Fruit fly (Drosophila melanogaster) whole organism, pupa: ENCODE measurements around the gene Mnn1.

Experiments
- CG12605 ChIP-seq: fragments of 200-800 bp; sonication (Bioruptor generic); IDR thresholded peaks from 2 replicates; pipeline ENCODE4 v1.3.6; 2022; ENCODE audit warnings: missing biosample characterization, missing genetic modification characterization
- CG13204 ChIP-seq: fragments of 200-800 bp; sonication (Bioruptor generic); optimal IDR thresholded peaks from 2 replicates; lab custom pipeline; 2018; ENCODE audit warnings: missing biosample characterization, mild to moderate bottlenecking, missing genetic modification characterization, moderate library complexity
- CG14655 ChIP-seq: fragments of 200-800 bp; sonication (Bioruptor generic); optimal IDR thresholded peaks from 3 replicates; lab custom pipeline; 2017; ENCODE audit warnings: mild to moderate bottlenecking, missing biosample characterization, missing genetic modification reagents, missing genetic modification characterization
- CG15710 ChIP-seq: fragments of 200-800 bp; sonication (Bioruptor generic); optimal IDR thresholded peaks from 2 replicates; lab custom pipeline; 2018; ENCODE audit warnings: missing biosample characterization, mild to moderate bottlenecking, missing genetic modification characterization, moderate library complexity
- CG17806 ChIP-seq: fragments of 200-800 bp; sonication (Bioruptor generic); optimal IDR thresholded peaks from 2 replicates; lab custom pipeline; 2018; ENCODE audit warnings: missing biosample characterization, mild to moderate bottlenecking, missing genetic modification characterization, moderate library complexity
- CG32121 ChIP-seq: fragments of 200-800 bp; sonication (Bioruptor generic); IDR thresholded peaks from 2 replicates; pipeline ENCODE4 v1.3.6; 2022; ENCODE audit warnings: missing biosample characterization, missing genetic modification characterization
- CG34367 ChIP-seq: fragments of 200-800 bp; sonication (Bioruptor generic); optimal IDR thresholded peaks from 2 replicates; lab custom pipeline; 2018; ENCODE audit warnings: missing biosample characterization, mild to moderate bottlenecking, missing genetic modification characterization
- CG4496 ChIP-seq: fragments of 200-800 bp; sonication (Bioruptor generic); IDR thresholded peaks from 3 replicates; pipeline ENCODE4 v1.3.6; 2022; ENCODE audit warnings: missing biosample characterization, missing genetic modification characterization
- CG8159 ChIP-seq: fragments of 200-800 bp; sonication (Bioruptor generic); optimal IDR thresholded peaks from 3 replicates; lab custom pipeline; 2018; ENCODE audit warnings: missing biosample characterization, mild to moderate bottlenecking, missing genetic modification characterization, moderate library complexity
- CG8301 ChIP-seq: fragments of 200-800 bp; sonication (Bioruptor generic); optimal IDR thresholded peaks from 2 replicates; lab custom pipeline; 2018; ENCODE audit warnings: missing biosample characterization, mild to moderate bottlenecking, missing genetic modification characterization
- D1 ChIP-seq: fragments of 200-800 bp; sonication (Bioruptor generic); optimal IDR thresholded peaks from 2 replicates; lab custom pipeline; 2018; ENCODE audit warnings: missing biosample characterization, mild to moderate bottlenecking, missing genetic modification characterization, moderate library complexity
- EcR ChIP-seq: fragments of 200-800 bp; sonication (Bioruptor generic); optimal IDR thresholded peaks from 3 replicates; lab custom pipeline; 2019; ENCODE audit warnings: missing biosample characterization, missing genetic modification characterization, mild to moderate bottlenecking, moderate library complexity, missing genetic modification reagents
- Ets98B ChIP-seq: fragments of 200-800 bp; sonication (Bioruptor generic); IDR thresholded peaks from 2 replicates; pipeline ENCODE4 v1.3.6; 2022; ENCODE audit warnings: missing biosample characterization, missing genetic modification characterization
- Pif1A ChIP-seq: fragments of 200-800 bp; sonication (Bioruptor generic); optimal IDR thresholded peaks from 3 replicates; lab custom pipeline; 2016; ENCODE audit warnings: missing biosample characterization, missing genetic modification characterization
- Pif1B ChIP-seq: fragments of 200-800 bp; sonication (Bioruptor generic); optimal IDR thresholded peaks from 3 replicates; lab custom pipeline; 2016; ENCODE audit warnings: missing biosample characterization, missing genetic modification characterization
- Snoo ChIP-seq: fragments of 200-800 bp; sonication (Bioruptor generic); optimal IDR thresholded peaks from 3 replicates; lab custom pipeline; 2017; ENCODE audit warnings: missing biosample characterization, mild to moderate bottlenecking, missing genetic modification characterization, inconsistent platforms
- fd96Ca ChIP-seq: fragments of 200-800 bp; sonication (Bioruptor generic); IDR thresholded peaks from 3 replicates; pipeline ENCODE4 v1.3.6; 2022; ENCODE audit warnings: missing biosample characterization, missing genetic modification characterization
- gl ChIP-seq: fragments of 200-800 bp; sonication (Bioruptor generic); optimal IDR thresholded peaks from 2 replicates; lab custom pipeline; 2018; ENCODE audit warnings: missing biosample characterization, mild to moderate bottlenecking, missing genetic modification characterization
- rn ChIP-seq: fragments of 200-800 bp; sonication (Bioruptor generic); IDR thresholded peaks from 2 replicates; pipeline ENCODE4 v1.3.6; 2022; ENCODE audit warnings: missing biosample characterization, missing genetic modification characterization

Mnn1 gene

DNA sequence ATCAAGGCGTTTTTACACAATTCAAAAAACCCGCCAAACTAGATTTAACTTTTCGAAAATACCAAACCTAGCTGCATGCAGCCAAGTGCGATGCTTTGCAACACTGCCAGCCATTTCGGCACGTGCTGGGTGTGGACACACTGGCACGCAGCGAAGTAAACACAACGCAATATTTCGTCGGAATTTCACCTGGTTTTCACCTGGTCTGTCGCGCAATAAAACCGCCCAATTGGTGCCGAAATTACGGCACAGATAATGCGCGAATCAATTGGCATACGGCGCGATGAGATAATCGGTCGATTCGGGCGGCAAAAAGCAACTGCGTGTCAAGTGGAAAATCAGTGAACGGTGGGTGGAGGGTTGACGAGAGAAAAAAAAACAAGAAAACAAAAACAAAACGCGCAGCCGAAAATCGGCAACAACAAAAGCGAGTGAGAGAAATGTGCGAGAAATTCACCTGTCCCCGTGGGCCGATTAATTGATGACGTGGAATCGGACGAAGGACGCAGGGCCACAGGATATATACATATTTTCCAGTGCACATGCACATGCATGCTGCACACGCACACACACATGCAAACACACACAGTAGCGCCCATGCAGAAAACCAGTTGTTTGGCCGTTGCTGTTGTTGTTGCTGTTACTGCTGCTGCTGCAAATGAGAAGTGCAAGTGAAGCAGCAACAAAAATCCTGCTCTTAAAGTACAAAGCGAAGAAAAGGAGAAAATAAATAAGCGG, at the start of gene Mnn1:
Gene Mnn1 (plus strand): TSS at position 113 of the 738 bp plus-strand sequence.
- TF ChIP-seq gl (tag; lab: Kevin White, UChicago) (no peak), CG4496 (GFP tag; lab: Robert Waterston, UW) (peak; percentile 35; the same call in 1 of the 3 replicates), CG12605 (GFP tag; lab: Robert Waterston, UW) (peak; percentile 51), CG32121 (0 out of 2 replicates have a peak, but pooled peaks have one; percentile 24), CG34367 (tag; lab: Kevin White, UChicago) (no peak)
- TF ChIP-seq, all 21 proteins: peak for 3

DNA sequence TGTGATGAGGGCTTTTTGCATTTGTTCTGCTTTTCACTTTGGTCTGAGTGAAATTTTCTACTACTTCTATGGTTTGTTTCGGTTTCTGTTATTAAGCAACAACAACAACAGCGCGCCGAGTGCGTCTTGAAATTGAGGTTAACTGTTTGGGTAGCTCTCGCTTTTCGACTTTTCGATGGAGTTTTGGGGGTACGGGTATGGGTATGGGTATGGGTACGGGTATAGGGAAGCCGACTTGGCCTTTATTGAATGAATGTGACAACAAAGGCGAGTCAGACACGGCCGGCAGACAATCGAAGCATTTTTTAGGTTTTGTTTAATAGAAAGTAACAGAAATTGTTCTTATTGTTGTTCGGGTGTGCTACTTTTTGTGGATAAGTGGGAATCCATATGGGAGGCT, 48.5 kb upstream of the Mnn1 start:
- TF ChIP-seq Ets98B (GFP tag; lab: Robert Waterston, UW) = no peak
- TF ChIP-seq Snoo (tag; lab: Kevin White, UChicago) = no peak
- no peak for TF ChIP-seq fd96Ca (GFP tag; lab: Robert Waterston, UW)
- no peak for TF ChIP-seq CG14655
- TF ChIP-seq CG8301 = no peak
- no peak for TF ChIP-seq CG13204
- TF ChIP-seq rn = no peak
- TF ChIP-seq gl (tag; lab: Kevin White, UChicago) = no peak
- TF ChIP-seq Pif1A (GFP tag; lab: Kevin White, UChicago) = no peak
- TF ChIP-seq CG34367 (tag; lab: Kevin White, UChicago) = no peak
- TF ChIP-seq CG17806 (tag; lab: Kevin White, UChicago) = no peak
- no peak for TF ChIP-seq D1 (tag; lab: Kevin White, UChicago)
- no peak for TF ChIP-seq CG4496 (GFP tag; lab: Robert Waterston, UW)

DNA sequence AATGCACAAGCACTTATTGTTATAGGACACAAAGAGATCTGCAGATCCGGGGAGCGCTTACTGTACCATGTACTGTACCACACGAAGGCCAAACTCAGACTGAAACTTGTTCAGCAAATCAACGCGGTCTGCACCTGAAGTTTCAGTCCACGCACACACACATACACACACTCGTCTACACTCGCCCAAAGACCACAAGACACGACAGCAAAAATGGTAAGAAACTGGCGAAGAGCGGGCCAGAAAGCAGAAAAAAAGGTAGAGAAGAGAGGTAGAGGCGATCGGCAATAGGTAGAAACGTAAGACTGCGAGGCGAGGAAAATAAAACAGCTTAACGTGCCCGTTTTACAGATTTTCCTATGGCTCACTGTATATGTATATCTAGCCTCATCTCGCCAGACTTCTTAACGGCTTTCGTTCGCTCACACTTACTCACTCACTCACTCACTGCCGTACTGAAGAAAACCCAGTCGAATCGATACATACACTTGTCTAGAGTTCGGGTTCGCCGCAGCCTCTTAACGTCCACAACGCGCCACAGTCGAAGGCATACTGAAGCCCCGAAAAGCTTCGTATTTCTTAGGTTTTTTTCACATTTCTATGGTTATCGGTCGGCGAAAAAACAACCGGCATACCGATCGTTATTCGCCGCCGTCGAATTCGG, 46.2 kb upstream of the Mnn1 start, which contains the start of gene uif:
Gene uif (minus strand): TSS at position 553 of the 664 bp plus-strand sequence.
- peak; percentile 53; the same call in 1 of the 2 replicates for TF ChIP-seq Ets98B (GFP tag; lab: Robert Waterston, UW)
- peak; percentile 26 for TF ChIP-seq CG13204
- peak; percentile 33 for TF ChIP-seq EcR (GFP tag; lab: Kevin White, UChicago)
- peak; percentile 8 for TF ChIP-seq CG8159 (tag; lab: Kevin White, UChicago)
- TF ChIP-seq CG14655 = no peak
- TF ChIP-seq CG4496 (GFP tag; lab: Robert Waterston, UW) = 0 out of 3 replicates have a peak, but pooled peaks have one; percentile 21
- TF ChIP-seq fd96Ca (GFP tag; lab: Robert Waterston, UW) = peak; percentile 28; the same call in 1 of the 3 replicates
- no peak for TF ChIP-seq Snoo (tag; lab: Kevin White, UChicago)

DNA sequence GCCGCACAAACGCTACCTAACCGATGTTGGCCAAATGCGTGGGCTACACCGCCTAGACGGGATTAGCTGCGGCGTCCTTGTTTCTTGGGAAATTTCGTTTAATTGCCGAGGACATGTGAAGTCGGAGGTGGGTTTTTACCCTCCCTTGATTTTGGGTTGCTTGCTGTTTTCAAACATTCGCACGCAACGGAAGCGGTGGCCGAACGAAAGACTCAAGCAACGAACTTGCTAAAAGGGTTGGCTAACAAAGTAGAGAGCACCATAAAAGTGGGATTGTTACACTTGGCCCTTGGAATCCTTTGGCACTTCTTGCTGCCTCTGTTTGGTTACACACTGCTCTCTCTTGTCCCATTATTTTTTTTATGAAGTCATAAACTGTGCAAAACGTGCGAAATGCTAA, 45.6 kb upstream of the Mnn1 start:
- TF ChIP-seq CG15710 (no peak), fd96Ca (GFP tag; lab: Robert Waterston, UW) (no peak), Pif1A (GFP tag; lab: Kevin White, UChicago) (no peak), Snoo (tag; lab: Kevin White, UChicago) (no peak), Pif1B (GFP tag; lab: Kevin White, UChicago) (no peak)

DNA sequence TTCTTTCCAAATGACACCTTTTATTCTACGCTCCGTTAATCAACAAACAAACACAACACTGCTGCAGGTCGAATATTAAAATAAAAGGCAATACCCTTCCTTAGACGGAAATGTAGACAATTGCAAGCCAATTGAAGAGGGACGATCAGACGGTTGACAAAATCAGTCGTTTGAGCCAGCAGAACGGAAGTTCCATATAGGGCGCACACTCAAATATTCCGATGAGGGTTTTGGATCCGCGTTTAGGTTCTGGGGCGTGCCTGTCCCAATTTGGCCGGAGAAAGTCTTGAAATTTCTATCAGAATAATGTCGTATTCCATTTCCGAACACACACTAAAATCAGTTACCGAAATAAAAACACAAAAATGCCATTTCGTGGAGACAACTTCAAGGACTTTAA, 44.1 kb upstream of the Mnn1 start, which contains the start of gene CG43321:
Gene CG43321 (plus strand): TSS at position 301 of the 400 bp plus-strand sequence.
- TF ChIP-seq CG32121 (no peak), Ets98B (GFP tag; lab: Robert Waterston, UW) (no peak), CG13204 (no peak), Snoo (tag; lab: Kevin White, UChicago) (no peak), Pif1B (GFP tag; lab: Kevin White, UChicago) (no peak), gl (tag; lab: Kevin White, UChicago) (no peak), CG12605 (GFP tag; lab: Robert Waterston, UW) (no peak), CG15710 (no peak), rn (no peak), CG8159 (tag; lab: Kevin White, UChicago) (no peak), CG34367 (tag; lab: Kevin White, UChicago) (no peak), D1 (tag; lab: Kevin White, UChicago) (no peak)

DNA sequence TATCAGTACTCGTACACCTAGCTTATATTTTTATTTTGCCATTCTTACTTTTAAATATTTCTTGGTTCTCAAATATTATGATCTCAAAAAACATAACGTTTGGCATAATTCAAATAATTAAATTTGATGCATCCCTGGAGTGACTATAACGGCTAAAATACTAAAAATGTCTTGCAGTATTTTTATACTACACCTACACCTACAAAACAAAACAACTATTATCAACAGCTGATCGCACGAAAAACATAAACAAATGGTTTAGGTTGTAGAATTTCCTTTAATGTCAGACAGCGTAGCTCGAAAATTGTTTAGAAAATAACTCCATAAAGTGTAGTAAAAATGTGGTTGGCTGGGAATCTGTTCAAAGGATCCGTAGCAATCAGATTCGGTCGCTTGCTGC, 42.9 kb upstream of the Mnn1 start, which contains the start of gene CG43322:
Gene CG43322 (plus strand): TSS at position 240 of the 400 bp plus-strand sequence.
- TF ChIP-seq EcR (GFP tag; lab: Kevin White, UChicago) = no peak
- TF ChIP-seq Ets98B (GFP tag; lab: Robert Waterston, UW) = no peak
- TF ChIP-seq D1 (tag; lab: Kevin White, UChicago) = peak; percentile 10
- no peak for TF ChIP-seq CG17806 (tag; lab: Kevin White, UChicago)
- no peak for TF ChIP-seq gl (tag; lab: Kevin White, UChicago)
- TF ChIP-seq CG15710 = no peak
- no peak for TF ChIP-seq Pif1B (GFP tag; lab: Kevin White, UChicago)

DNA sequence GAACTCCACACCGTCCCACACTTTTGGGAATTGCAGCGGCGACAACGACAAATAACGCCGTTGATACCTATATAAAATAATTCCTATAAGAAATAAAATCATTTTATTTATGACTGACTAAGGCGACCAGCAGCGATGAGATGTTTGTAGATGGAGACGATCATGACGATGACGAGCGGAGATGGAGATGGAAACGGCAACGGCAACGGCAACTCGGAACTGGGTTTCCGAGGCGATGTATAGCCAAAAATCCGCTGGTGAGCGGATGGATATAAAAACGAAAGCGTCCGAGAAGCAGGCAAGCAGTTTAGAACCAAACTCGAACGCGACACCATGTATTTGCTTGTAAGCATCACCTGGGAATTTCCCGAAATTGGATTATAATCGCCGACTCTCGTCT, 34.7 kb upstream of the Mnn1 start, which contains the start of gene Pcp:
Gene Pcp (plus strand): TSS at position 301 of the 400 bp plus-strand sequence.
- TF ChIP-seq CG32121 = no peak
- TF ChIP-seq CG8301 = no peak
- no peak for TF ChIP-seq D1 (tag; lab: Kevin White, UChicago)
- no peak for TF ChIP-seq Pif1B (GFP tag; lab: Kevin White, UChicago)
- TF ChIP-seq gl (tag; lab: Kevin White, UChicago) = no peak
- TF ChIP-seq, all 21 proteins: peak for 0
